Worm (Caenorhabditis elegans) whole organism, young adult: ENCODE results near the gene ain-1.
A peak's percentile ranks its signal among the peaks of the same experiment; 100 is the strongest.

Source experiments
- B0019.2 ChIP-seq: fragments of 200-800 bp; sonication (Bioruptor generic); conservative IDR thresholded peaks from 2 replicates; pipeline ENCODE4 v1.3.6; 2022; ENCODE audit warnings: missing genetic modification reagents, missing genetic modification characterization, missing compliant biosample characterization
- F10E7.11 ChIP-seq: sonication (generic microtip); optimal IDR thresholded peaks from 2 replicates; lab custom pipeline; 2017; ENCODE audit warnings: mild to moderate bottlenecking, missing genetic modification characterization, moderate library complexity, missing compliant biosample characterization
- F22D6.2 ChIP-seq: sonication (generic microtip); optimal IDR thresholded peaks from 2 replicates; lab custom pipeline; 2016; ENCODE audit warnings: mild to moderate bottlenecking, missing genetic modification characterization, missing compliant biosample characterization
- F33H1.4 ChIP-seq: fragments of 200-800 bp; sonication (Bioruptor generic); IDR thresholded peaks from 2 replicates; pipeline ENCODE4 v1.3.6; 2022; ENCODE audit warnings: missing genetic modification reagents, missing genetic modification characterization, missing compliant biosample characterization
- F49E8.2 ChIP-seq: sonication (generic microtip); optimal IDR thresholded peaks from 3 replicates; lab custom pipeline; 2017; ENCODE audit warnings: missing genetic modification characterization, mild to moderate bottlenecking, missing compliant biosample characterization, antibody characterized with exemption, moderate library complexity; ENCODE audit not compliant: insufficient read depth
- F57A8.1 ChIP-seq: fragments of 200-800 bp; sonication (Bioruptor generic); optimal IDR thresholded peaks from 2 replicates; lab custom pipeline; 2018; ENCODE audit warnings: mild to moderate bottlenecking, missing genetic modification characterization, moderate library complexity, missing compliant biosample characterization
- K11D2.4 ChIP-seq: fragments of 200-800 bp; sonication (Bioruptor generic); IDR thresholded peaks from 2 replicates; pipeline ENCODE4 v1.3.6; 2022; ENCODE audit warnings: missing genetic modification reagents, missing genetic modification characterization, missing compliant biosample characterization
- K12H6.12 ChIP-seq: fragments of 200-800 bp; sonication (Bioruptor generic); optimal IDR thresholded peaks from 2 replicates; lab custom pipeline; 2018; ENCODE audit warnings: mild to moderate bottlenecking, missing genetic modification characterization, missing compliant biosample characterization
- T07F8.4 ChIP-seq: sonication (generic microtip); optimal IDR thresholded peaks from 2 replicates; lab custom pipeline; 2016; ENCODE audit warnings: mild to moderate bottlenecking, missing genetic modification characterization, moderate library complexity, missing compliant biosample characterization
- Y53F4B.3 ChIP-seq: fragments of 200-800 bp; sonication (Bioruptor generic); IDR thresholded peaks from 2 replicates; pipeline ENCODE4 v1.3.6; 2022; ENCODE audit warnings: missing genetic modification reagents, missing genetic modification characterization, missing compliant biosample characterization
- Y53G8AR.9 ChIP-seq: fragments of 200-800 bp; sonication (Bioruptor generic); conservative IDR thresholded peaks from 2 replicates; pipeline ENCODE4 v1.3.6; 2022; ENCODE audit warnings: missing genetic modification reagents, missing genetic modification characterization, missing compliant biosample characterization
- Y95B8A.8 ChIP-seq: fragments of 200-800 bp; sonication (Bioruptor generic); IDR thresholded peaks from 2 replicates; pipeline ENCODE4 v1.3.6; 2022; ENCODE audit warnings: missing genetic modification reagents, missing genetic modification characterization, missing compliant biosample characterization
- aptf-3 ChIP-seq: fragments of 200-800 bp; sonication (Bioruptor generic); IDR thresholded peaks from 2 replicates; pipeline ENCODE4 v1.3.6; 2022; ENCODE audit warnings: missing genetic modification characterization, missing compliant biosample characterization
- atf-7 ChIP-seq: sonication (generic microtip); optimal IDR thresholded peaks from 2 replicates; lab custom pipeline; 2017; ENCODE audit warnings: mild to moderate bottlenecking, missing genetic modification characterization, missing compliant biosample characterization
- attf-6 ChIP-seq: fragments of 200-800 bp; sonication (Bioruptor generic); IDR thresholded peaks from 2 replicates; pipeline ENCODE4 v1.3.6; 2022; ENCODE audit warnings: missing genetic modification reagents, missing genetic modification characterization, missing compliant biosample characterization
- bed-1 ChIP-seq: fragments of 200-800 bp; sonication (Bioruptor generic); IDR thresholded peaks from 2 replicates; pipeline ENCODE4 v1.3.6; 2022; ENCODE audit warnings: missing genetic modification reagents, missing genetic modification characterization, missing compliant biosample characterization
- bed-2 ChIP-seq: fragments of 200-800 bp; sonication (Bioruptor generic); IDR thresholded peaks from 2 replicates; pipeline ENCODE4 v1.3.6; 2022; ENCODE audit warnings: missing genetic modification reagents, missing genetic modification characterization, missing compliant biosample characterization
- ccch-3 ChIP-seq: fragments of 200-800 bp; sonication (Bioruptor generic); optimal IDR thresholded peaks from 2 replicates; lab custom pipeline; 2018; ENCODE audit warnings: mild to moderate bottlenecking, missing genetic modification characterization, missing compliant biosample characterization
- ceh-58 ChIP-seq: fragments of 200-800 bp; sonication (Bioruptor generic); IDR thresholded peaks from 2 replicates; pipeline ENCODE4 v1.3.6; 2022; ENCODE audit warnings: missing genetic modification characterization, missing compliant biosample characterization
- dox-1 ChIP-seq: fragments of 200-800 bp; sonication (Bioruptor generic); IDR thresholded peaks from 2 replicates; pipeline ENCODE4 v1.3.6; 2022; ENCODE audit warnings: missing genetic modification reagents, missing genetic modification characterization, missing compliant biosample characterization
- dpff-1 ChIP-seq: sonication (generic microtip); optimal IDR thresholded peaks from 2 replicates; lab custom pipeline; 2017; ENCODE audit warnings: mild to moderate bottlenecking, missing genetic modification characterization, missing compliant biosample characterization
- efl-1 ChIP-seq: fragments of 150-350 bp; optimal IDR thresholded peaks from 2 replicates; lab custom pipeline; 2014; ENCODE audit warnings: missing biosample characterization, missing genetic modification reagents, missing genetic modification characterization
- egl-44 ChIP-seq: fragments of 200-800 bp; sonication (Bioruptor generic); IDR thresholded peaks from 2 replicates; pipeline ENCODE4 v1.3.6; 2022; ENCODE audit warnings: missing genetic modification reagents, missing genetic modification characterization, missing compliant biosample characterization
- hlh-26 ChIP-seq: fragments of 200-800 bp; sonication (Bioruptor generic); conservative IDR thresholded peaks from 2 replicates; pipeline ENCODE4 v1.3.6; 2022; ENCODE audit warnings: missing genetic modification reagents, missing genetic modification characterization, missing compliant biosample characterization
- hmg-1.2 ChIP-seq: fragments of 200-800 bp; sonication (Bioruptor generic); IDR thresholded peaks from 2 replicates; pipeline ENCODE4 v1.3.6; 2022; ENCODE audit warnings: missing genetic modification reagents, missing genetic modification characterization, missing compliant biosample characterization
- lag-1 ChIP-seq: fragments of 200-800 bp; sonication (Bioruptor generic); IDR thresholded peaks from 2 replicates; pipeline ENCODE4 v1.3.6; 2022; ENCODE audit warnings: missing genetic modification reagents, missing genetic modification characterization, missing compliant biosample characterization
- let-526 ChIP-seq: fragments of 200-800 bp; sonication (Bioruptor generic); IDR thresholded peaks from 2 replicates; pipeline ENCODE4 v1.3.6; 2022; ENCODE audit warnings: missing genetic modification reagents, missing genetic modification characterization, missing compliant biosample characterization
- lin-26 ChIP-seq: fragments of 200-800 bp; sonication (Bioruptor generic); IDR thresholded peaks from 2 replicates; pipeline ENCODE4 v1.3.6; 2022; ENCODE audit warnings: missing genetic modification reagents, missing genetic modification characterization, missing compliant biosample characterization
- lin-40 ChIP-seq: sonication (generic microtip); optimal IDR thresholded peaks from 2 replicates; lab custom pipeline; 2016; ENCODE audit warnings: missing genetic modification characterization, mild to moderate bottlenecking, missing compliant biosample characterization, missing genotype, missing genetic modification reagents
- lin-54 ChIP-seq: fragments of 200-800 bp; sonication (Bioruptor generic); optimal IDR thresholded peaks from 2 replicates; lab custom pipeline; 2018; ENCODE audit warnings: mild to moderate bottlenecking, missing genetic modification characterization, missing compliant biosample characterization
- lir-1 ChIP-seq: fragments of 200-800 bp; sonication (Bioruptor generic); conservative IDR thresholded peaks from 2 replicates; pipeline ENCODE4 v1.3.6; 2022; ENCODE audit warnings: missing genetic modification reagents, missing genetic modification characterization, missing compliant biosample characterization
- lsl-1 ChIP-seq: fragments of 200-800 bp; sonication (Bioruptor generic); optimal IDR thresholded peaks from 2 replicates; lab custom pipeline; 2018; ENCODE audit warnings: mild to moderate bottlenecking, missing genetic modification characterization, moderate library complexity, missing compliant biosample characterization
- lsy-27 ChIP-seq: sonication (generic microtip); optimal IDR thresholded peaks from 2 replicates; lab custom pipeline; 2017; ENCODE audit warnings: missing genetic modification characterization, mild to moderate bottlenecking, missing compliant biosample characterization, antibody characterized with exemption, missing genotype, borderline replicate concordance; ENCODE audit not compliant: insufficient read depth
- madf-8 ChIP-seq: fragments of 200-800 bp; sonication (Bioruptor generic); conservative IDR thresholded peaks from 2 replicates; pipeline ENCODE4 v1.3.6; 2022; ENCODE audit warnings: missing genetic modification reagents, missing genetic modification characterization, missing compliant biosample characterization
- mcd-1 ChIP-seq: fragments of 200-800 bp; sonication (Bioruptor generic); IDR thresholded peaks from 2 replicates; pipeline ENCODE4 v1.3.6; 2022; ENCODE audit warnings: missing genetic modification reagents, missing genetic modification characterization, missing compliant biosample characterization
- mel-28 ChIP-seq: sonication (generic microtip); optimal IDR thresholded peaks from 2 replicates; lab custom pipeline; 2016; ENCODE audit warnings: borderline replicate concordance, mild to moderate bottlenecking, missing genetic modification characterization, missing compliant biosample characterization
- mxl-1 ChIP-seq: sonication (generic microtip); optimal IDR thresholded peaks from 2 replicates; lab custom pipeline; 2016; ENCODE audit warnings: missing genetic modification characterization, missing compliant biosample characterization
- nhr-179 ChIP-seq: sonication (generic microtip); optimal IDR thresholded peaks from 2 replicates; lab custom pipeline; 2016; ENCODE audit warnings: mild to moderate bottlenecking, missing genetic modification characterization, missing compliant biosample characterization
- nhr-80 ChIP-seq: sonication (generic microtip); optimal IDR thresholded peaks from 2 replicates; lab custom pipeline; 2016; ENCODE audit warnings: missing genetic modification characterization, missing compliant biosample characterization
- pha-4 ChIP-seq: fragments of 150-350 bp; sonication (generic microtip); optimal IDR thresholded peaks from 2 replicates; lab custom pipeline; 2014; ENCODE audit warnings: missing biosample characterization, missing genetic modification reagents, missing genetic modification characterization
- repo-1 ChIP-seq: sonication (generic microtip); optimal IDR thresholded peaks from 2 replicates; lab custom pipeline; 2017; ENCODE audit warnings: mild to moderate bottlenecking, missing genetic modification characterization, missing compliant biosample characterization
- snpc-3.4 ChIP-seq: sonication (generic microtip); optimal IDR thresholded peaks from 2 replicates; lab custom pipeline; 2017; ENCODE audit warnings: missing genetic modification characterization, mild to moderate bottlenecking, missing compliant biosample characterization, antibody characterized with exemption, moderate library complexity, missing genotype, missing genetic modification reagents
- sptf-2 ChIP-seq: fragments of 200-800 bp; sonication (Bioruptor generic); optimal IDR thresholded peaks from 2 replicates; lab custom pipeline; 2018; ENCODE audit warnings: mild to moderate bottlenecking, missing genetic modification characterization, missing compliant biosample characterization
- tbp1 ChIP-seq: fragments of 200-800 bp; sonication (Bioruptor generic); optimal IDR thresholded peaks from 2 replicates; lab custom pipeline; 2018; ENCODE audit warnings: mild to moderate bottlenecking, missing genetic modification characterization, missing compliant biosample characterization
- unc-130 ChIP-seq: sonication (generic microtip); optimal IDR thresholded peaks from 2 replicates; lab custom pipeline; 2016; ENCODE audit warnings: missing genetic modification reagents, missing genetic modification characterization, missing compliant biosample characterization
- unc-62 ChIP-seq: fragments of 150-350 bp; optimal IDR thresholded peaks from 2 replicates; lab custom pipeline; 2014; ENCODE audit warnings: missing biosample characterization, missing genetic modification reagents, missing genetic modification characterization
- zfh-2 ChIP-seq: fragments of 200-800 bp; sonication (Bioruptor generic); conservative IDR thresholded peaks from 2 replicates; pipeline ENCODE4 v1.3.6; 2022; ENCODE audit warnings: missing genetic modification reagents, missing genetic modification characterization, missing compliant biosample characterization
- zim-3 ChIP-seq: sonication (generic microtip); optimal IDR thresholded peaks from 2 replicates; lab custom pipeline; 2017; ENCODE audit warnings: mild to moderate bottlenecking, missing genetic modification characterization, moderate library complexity, missing compliant biosample characterization

Gene ain-1

ce11 chrX:16634708-16635107, 21.5 kb downstream of the ain-1 start (continued):
- TF ChIP-seq bed-1: no peak
- peak; percentile 74 for TF ChIP-seq zfh-2 (GFP tag; lab: Robert Waterston, UW)
- peak; percentile 36; the same call in 1 of the 2 replicates for TF ChIP-seq B0019.2 (GFP tag; lab: Robert Waterston, UW)
- 0 out of 2 replicates have a peak, but pooled peaks have one; percentile 41 for TF ChIP-seq egl-44 (GFP tag; lab: Robert Waterston, UW)
- peak; percentile 61 for TF ChIP-seq K12H6.12 (tag; lab: Kevin White, UChicago)
- TF ChIP-seq hmg-1.2 (GFP tag; lab: Robert Waterston, UW): peak; percentile 86
- peak; percentile 90 for TF ChIP-seq dox-1
- TF ChIP-seq lin-40 (tag; lab: Kevin White, UChicago): peak; percentile 86
- TF ChIP-seq nhr-179: peak; percentile 30
- TF ChIP-seq nhr-80: peak; percentile 36
- no peak for TF ChIP-seq lag-1 (GFP tag; lab: Robert Waterston, UW)
- no peak for TF ChIP-seq lsl-1
- no peak for TF ChIP-seq F49E8.2 (tag; lab: Kevin White, UChicago)
- TF ChIP-seq mel-28 (tag; lab: Kevin White, UChicago): no peak
- TF ChIP-seq madf-8: 0 out of 2 replicates have a peak, but pooled peaks have one; percentile 9
- no peak for TF ChIP-seq aptf-3 (GFP tag; lab: Robert Waterston, UW)
- TF ChIP-seq dpff-1 (tag; lab: Kevin White, UChicago): no peak
- peak; percentile 30 for TF ChIP-seq unc-130
- no peak for TF ChIP-seq F10E7.11 (tag; lab: Kevin White, UChicago)
- peak; percentile 25; the same call in 1 of the 2 replicates for TF ChIP-seq Y95B8A.8
- no peak for TF ChIP-seq hlh-26 (GFP tag; lab: Robert Waterston, UW)
- TF ChIP-seq snpc-3.4: peak; percentile 55
- peak; percentile 54 for TF ChIP-seq lsy-27
- peak; percentile 43 for TF ChIP-seq F22D6.2
- TF ChIP-seq efl-1 (GFP tag; lab: Kevin White, UChicago): no peak
- TF ChIP-seq F33H1.4 (GFP tag; lab: Robert Waterston, UW): no peak
- TF ChIP-seq mxl-1: peak; percentile 46
- peak; percentile 67 for TF ChIP-seq T07F8.4 (tag; lab: Kevin White, UChicago)
- TF ChIP-seq tbp1 (GFP tag; lab: Kevin White, UChicago): peak; percentile 97
- TF ChIP-seq unc-62 (GFP tag; lab: Kevin White, UChicago): no peak
- TF ChIP-seq bed-2 (GFP tag; lab: Robert Waterston, UW): no peak
- TF ChIP-seq lin-54 (GFP tag; lab: Kevin White, UChicago): peak; percentile 38
- TF ChIP-seq sptf-2: peak; percentile 28
- peak; percentile 60 for TF ChIP-seq repo-1 (tag; lab: Kevin White, UChicago)
- no peak for TF ChIP-seq Y53G8AR.9 (GFP tag; lab: Robert Waterston, UW)
- peak; percentile 40; the same call in 1 of the 2 replicates for TF ChIP-seq Y53F4B.3 (GFP tag; lab: Robert Waterston, UW)
- no peak for TF ChIP-seq ceh-58 (GFP tag; lab: Robert Waterston, UW)
- peak; percentile 24 for TF ChIP-seq zim-3 (tag; lab: Kevin White, UChicago)
- TF ChIP-seq F57A8.1 (GFP tag; lab: Kevin White, UChicago): peak; percentile 38
- peak; percentile 8 for TF ChIP-seq ccch-3 (GFP tag; lab: Kevin White, UChicago)
- no peak for TF ChIP-seq pha-4 (tag; lab: Kevin White, UChicago)
- TF ChIP-seq K11D2.4 (GFP tag; lab: Robert Waterston, UW): peak; percentile 37; the same call in 1 of the 2 replicates
- peak; percentile 90 for TF ChIP-seq lin-26 (GFP tag; lab: Robert Waterston, UW)
- peak; percentile 60 for TF ChIP-seq lir-1 (GFP tag; lab: Robert Waterston, UW)
- TF ChIP-seq mcd-1 (GFP tag; lab: Robert Waterston, UW): peak; percentile 68
- TF ChIP-seq let-526: 0 out of 2 replicates have a peak, but pooled peaks have one; percentile 30
- TF ChIP-seq atf-7 (tag; lab: Kevin White, UChicago): peak; percentile 51
- TF ChIP-seq attf-6 (GFP tag; lab: Robert Waterston, UW): no peak
